Worm (Caenorhabditis elegans) whole organism, L4 larva: ENCODE data around the gene F10D7.3.

Experiments
- F37D6.2 ChIP-seq: sonication (generic microtip); optimal IDR thresholded peaks from 2 replicates; lab custom pipeline; 2016; ENCODE audit warnings: mild to moderate bottlenecking, missing genetic modification characterization, missing compliant biosample characterization
- ama-1 ChIP-seq: fragments of 150-350 bp; optimal IDR thresholded peaks from 2 replicates; lab custom pipeline; 2014; ENCODE audit warnings: inconsistent platforms, mixed read lengths
- jun-1 ChIP-seq: fragments of 150-350 bp; optimal IDR thresholded peaks from 2 replicates; lab custom pipeline; 2014; ENCODE audit warnings: missing biosample characterization, missing genetic modification reagents, missing genetic modification characterization
- mes-2 ChIP-seq: sonication (generic microtip); optimal IDR thresholded peaks from 2 replicates; lab custom pipeline; 2016; ENCODE audit warnings: missing genotype, mild to moderate bottlenecking, missing genetic modification characterization, missing compliant biosample characterization; ENCODE audit not compliant: poor library complexity, severe bottlenecking
- nhr-25 ChIP-seq: sonication (generic microtip); optimal IDR thresholded peaks from 2 replicates; lab custom pipeline; 2017; ENCODE audit warnings: missing genetic modification characterization, mild to moderate bottlenecking, missing compliant biosample characterization, antibody characterized with exemption, moderate library complexity, borderline replicate concordance; ENCODE audit not compliant: insufficient read depth

ce11 chrX:17329075-17329474 is 45.4 kb downstream of the F10D7.3 start:
- TF ChIP-seq mes-2 (tag; lab: Kevin White, UChicago) = no peak
- no peak for TF ChIP-seq F37D6.2
- no peak for TF ChIP-seq nhr-25 (tag; lab: Kevin White, UChicago)
- no peak for TF ChIP-seq ama-1 (lab: Kevin White, UChicago)
- TF ChIP-seq jun-1 (tag; lab: Kevin White, UChicago) = no peak
